Worm (Caenorhabditis elegans) whole organism, young adult: ENCODE measurements around the gene T19D12.9.

Experiments
- T26A5.8 ChIP-seq: sonication (generic microtip); optimal IDR thresholded peaks from 2 replicates; lab custom pipeline; 2016; ENCODE audit warnings: missing genetic modification characterization, missing compliant biosample characterization
- ZK185.1 ChIP-seq: sonication (generic microtip); optimal IDR thresholded peaks from 2 replicates; lab custom pipeline; 2016; ENCODE audit warnings: mild to moderate bottlenecking, missing genetic modification characterization, missing compliant biosample characterization; ENCODE audit not compliant: poor library complexity, severe bottlenecking
- ama-1 ChIP-seq, 3 experiments: fragments of 150-350 bp in 1 of 3; sonication (generic microtip) in 2 of 3; optimal IDR thresholded peaks; 2 replicates each; lab custom pipeline; 2014 to 2018; ENCODE audit warnings: missing biosample characterization in 2 of 3, missing genetic modification characterization in 2 of 3, missing genetic modification reagents in 2 of 3
- aptf-3 ChIP-seq: fragments of 200-800 bp; sonication (Bioruptor generic); IDR thresholded peaks from 2 replicates; pipeline ENCODE4 v1.3.6; 2022; ENCODE audit warnings: missing genetic modification characterization, missing compliant biosample characterization
- ceh-58 ChIP-seq: fragments of 200-800 bp; sonication (Bioruptor generic); IDR thresholded peaks from 2 replicates; pipeline ENCODE4 v1.3.6; 2022; ENCODE audit warnings: missing genetic modification characterization, missing compliant biosample characterization
- lsl-1 ChIP-seq: fragments of 200-800 bp; sonication (Bioruptor generic); optimal IDR thresholded peaks from 2 replicates; lab custom pipeline; 2018; ENCODE audit warnings: mild to moderate bottlenecking, missing genetic modification characterization, moderate library complexity, missing compliant biosample characterization
- nhr-179 ChIP-seq: sonication (generic microtip); optimal IDR thresholded peaks from 2 replicates; lab custom pipeline; 2016; ENCODE audit warnings: mild to moderate bottlenecking, missing genetic modification characterization, missing compliant biosample characterization
- snpc-4 ChIP-seq, 5 experiments: fragments of 150-350 bp in 1 of 5; sonication (generic microtip) in 4 of 5; optimal IDR thresholded peaks; 2 replicates each; lab custom pipeline; 2014 to 2018; ENCODE audit warnings: missing genetic modification characterization in 5 of 5, missing biosample characterization in 3 of 5, antibody characterized with exemption in 2 of 5, mild to moderate bottlenecking in 2 of 5, missing compliant biosample characterization in 2 of 5, missing genotype in 2 of 5, moderate library complexity in 2 of 5, missing genetic modification reagents in 1 of 5
- somi-1 ChIP-seq: fragments of 200-800 bp; sonication (Bioruptor generic); optimal IDR thresholded peaks from 2 replicates; lab custom pipeline; 2018; ENCODE audit warnings: mild to moderate bottlenecking, missing genetic modification characterization, missing compliant biosample characterization

- TF ChIP-seq aptf-3 (GFP tag; lab: Robert Waterston, UW): no peak
- TF ChIP-seq nhr-179 (tag; lab: Kevin White, UChicago): no peak
- TF ChIP-seq somi-1 (GFP tag; lab: Kevin White, UChicago): no peak
- no peak for TF ChIP-seq ama-1 (optimal IDR thresholded peaks at IDR 0.05; lab: Kevin White, UChicago)
- TF ChIP-seq ama-1 (GFP tag; optimal IDR thresholded peaks at IDR 0.05; lab: Kevin White, UChicago): no peak
- no peak for TF ChIP-seq ceh-58
- TF ChIP-seq snpc-4 (GFP tag; optimal IDR thresholded peaks at IDR 0.05; lab: Kevin White, UChicago): no peak
- TF ChIP-seq snpc-4 (tag; optimal IDR thresholded peaks at IDR 0.05; lab: Kevin White, UChicago): no peak
- TF ChIP-seq T26A5.8 (tag; lab: Kevin White, UChicago): no peak
- TF ChIP-seq lsl-1: no peak
- TF ChIP-seq ZK185.1: no peak
Measured at ce11 chrII:6614500-6614899, 39.7 kb downstream of the T19D12.9 start.
